Fruit fly (Drosophila melanogaster) whole organism, embryonic: Measurements from ENCODE around the gene Stat92E.

ENCODE experiments used
- Ada2b ChIP-seq: fragments of 200-800 bp; sonication (Bioruptor generic); IDR thresholded peaks from 2 replicates; pipeline ENCODE4 v1.3.6; 2022; ENCODE audit warnings: missing biosample characterization, missing genetic modification characterization
- Adf1 ChIP-seq: fragments of 200-800 bp; sonication (Bioruptor generic); IDR thresholded peaks from 2 replicates; pipeline ENCODE4 v1.3.6; 2022; ENCODE audit warnings: missing biosample characterization, missing genetic modification characterization
- Antp ChIP-seq: fragments of 200-800 bp; sonication (Bioruptor generic); optimal IDR thresholded peaks from 3 replicates; lab custom pipeline; 2016; ENCODE audit warnings: missing biosample characterization, missing genetic modification characterization
- Asciz ChIP-seq: fragments of 200-800 bp; sonication (Bioruptor generic); optimal IDR thresholded peaks from 2 replicates; lab custom pipeline; 2017; ENCODE audit warnings: missing biosample characterization, mild to moderate bottlenecking, missing genetic modification characterization, missing genetic modification reagents
- CG10543 ChIP-seq: fragments of 200-800 bp; sonication (Bioruptor generic); optimal IDR thresholded peaks from 3 replicates; lab custom pipeline; 2017; ENCODE audit warnings: missing biosample characterization, mild to moderate bottlenecking, missing genetic modification characterization, moderate library complexity
- CG11696 ChIP-seq: fragments of 200-800 bp; sonication (Bioruptor generic); IDR thresholded peaks from 2 replicates; pipeline ENCODE4 v1.3.6; 2022; ENCODE audit warnings: missing biosample characterization, missing genetic modification characterization
- CG12236 ChIP-seq: fragments of 200-800 bp; sonication (Bioruptor generic); optimal IDR thresholded peaks from 2 replicates; lab custom pipeline; 2016; ENCODE audit warnings: missing biosample characterization, missing genetic modification characterization
- CG14667 ChIP-seq: fragments of 200-800 bp; sonication (Bioruptor generic); IDR thresholded peaks from 2 replicates; pipeline ENCODE4 v1.3.6; 2022; ENCODE audit warnings: missing biosample characterization, missing genetic modification characterization
- CG15269 ChIP-seq: fragments of 200-800 bp; sonication (Bioruptor generic); optimal IDR thresholded peaks from 2 replicates; lab custom pipeline; 2018; ENCODE audit warnings: missing biosample characterization, mild to moderate bottlenecking, missing genetic modification characterization, moderate library complexity
- CG1603 ChIP-seq: fragments of 200-800 bp; sonication (Bioruptor generic); optimal IDR thresholded peaks from 2 replicates; lab custom pipeline; 2019; ENCODE audit warnings: missing biosample characterization, mild to moderate bottlenecking, missing genetic modification characterization, moderate library complexity
- CG17568 ChIP-seq: fragments of 200-800 bp; sonication (Bioruptor generic); optimal IDR thresholded peaks from 2 replicates; lab custom pipeline; 2018; ENCODE audit warnings: missing biosample characterization, mild to moderate bottlenecking, missing genetic modification characterization, moderate library complexity
- CG18599 ChIP-seq: fragments of 200-800 bp; sonication (Bioruptor generic); optimal IDR thresholded peaks from 3 replicates; lab custom pipeline; 2017; ENCODE audit warnings: missing biosample characterization, missing genetic modification characterization, mild to moderate bottlenecking, moderate library complexity, missing genetic modification reagents
- CG3163 ChIP-seq: fragments of 200-800 bp; sonication (Bioruptor generic); optimal IDR thresholded peaks from 3 replicates; lab custom pipeline; 2016; ENCODE audit warnings: missing biosample characterization, missing genetic modification characterization
- CG32772 ChIP-seq: fragments of 200-800 bp; sonication (Bioruptor generic); IDR thresholded peaks from 2 replicates; pipeline ENCODE4 v1.3.6; 2022; ENCODE audit warnings: missing biosample characterization, missing genetic modification characterization
- CG4617 ChIP-seq: fragments of 200-800 bp; sonication (Bioruptor generic); optimal IDR thresholded peaks from 3 replicates; lab custom pipeline; 2016; ENCODE audit warnings: missing biosample characterization, missing genetic modification characterization, borderline replicate concordance
- CG8089 ChIP-seq: fragments of 200-800 bp; sonication (Bioruptor generic); optimal IDR thresholded peaks from 3 replicates; lab custom pipeline; 2016; ENCODE audit warnings: missing biosample characterization, missing genetic modification characterization
- CG8281 ChIP-seq: fragments of 200-800 bp; sonication (Bioruptor generic); optimal IDR thresholded peaks from 2 replicates; lab custom pipeline; 2018; ENCODE audit warnings: missing biosample characterization, mild to moderate bottlenecking, missing genetic modification characterization, moderate library complexity
- CG8478 ChIP-seq: fragments of >200 bp; optimal IDR thresholded peaks from 2 replicates; lab custom pipeline; 2018
- CG9932 ChIP-seq: fragments of 200-800 bp; sonication (Bioruptor generic); IDR thresholded peaks from 2 replicates; pipeline ENCODE4 v1.3.6; 2022; ENCODE audit warnings: missing biosample characterization, missing genetic modification characterization
- D19A ChIP-seq: fragments of 200-800 bp; optimal IDR thresholded peaks from 3 replicates; lab custom pipeline; 2019; ENCODE audit warnings: missing biosample characterization, mild to moderate bottlenecking, missing genetic modification characterization, moderate library complexity
- Dbx ChIP-seq: fragments of 200-800 bp; sonication (Bioruptor generic); IDR thresholded peaks from 3 replicates; pipeline ENCODE4 v1.3.6; 2022; ENCODE audit warnings: missing biosample characterization, missing genetic modification characterization
- Doc3 ChIP-seq: fragments of 200-800 bp; sonication (Bioruptor generic); IDR thresholded peaks from 3 replicates; pipeline ENCODE4 v1.3.6; 2022; ENCODE audit warnings: missing biosample characterization, missing genetic modification characterization; ENCODE audit not compliant: partially characterized antibody
- E2f2 ChIP-seq: fragments of 200-800 bp; sonication (Bioruptor generic); IDR thresholded peaks from 2 replicates; pipeline ENCODE4 v1.3.6; 2022; ENCODE audit warnings: missing biosample characterization, missing genetic modification characterization
- Elba2 ChIP-seq: fragments of 200-800 bp; sonication (Bioruptor generic); optimal IDR thresholded peaks from 3 replicates; lab custom pipeline; 2016; ENCODE audit warnings: missing biosample characterization, missing genetic modification characterization
- Fer2 ChIP-seq: fragments of 200-800 bp; sonication (Bioruptor generic); optimal IDR thresholded peaks from 2 replicates; lab custom pipeline; 2018; ENCODE audit warnings: missing biosample characterization, mild to moderate bottlenecking, missing genetic modification characterization, moderate library complexity
- Fer3 ChIP-seq: fragments of 200-800 bp; sonication (Bioruptor generic); optimal IDR thresholded peaks from 2 replicates; lab custom pipeline; 2018; ENCODE audit warnings: missing biosample characterization, mild to moderate bottlenecking, missing genetic modification characterization, moderate library complexity
- H15 ChIP-seq: fragments of 200-800 bp; sonication (Bioruptor generic); IDR thresholded peaks from 3 replicates; pipeline ENCODE4 v1.3.6; 2022; ENCODE audit warnings: missing biosample characterization, missing genetic modification characterization
- Med ChIP-seq: fragments of 200-800 bp; sonication (Bioruptor generic); peaks from one replicate; lab custom pipeline; 2016; ENCODE audit warnings: missing biosample characterization, missing genetic modification characterization, mild to moderate bottlenecking, inconsistent platforms, moderate library complexity
- Nf-YA ChIP-seq: fragments of 200-800 bp; sonication (Bioruptor generic); IDR thresholded peaks from 2 replicates; pipeline ENCODE4 v1.3.6; 2022; ENCODE audit warnings: missing biosample characterization, missing genetic modification characterization
- PHDP ChIP-seq: fragments of 200-800 bp; sonication (Bioruptor generic); optimal IDR thresholded peaks from 3 replicates; lab custom pipeline; 2018; ENCODE audit warnings: missing biosample characterization, mild to moderate bottlenecking, missing genetic modification characterization, moderate library complexity
- Stat92E ChIP-seq, 3 experiments: fragments of >200 bp in 2 of 3; fragments of 200-800 bp in 1 of 3; sonication (Bioruptor generic) in 1 of 3; optimal IDR thresholded peaks; 2 replicates each; lab custom pipeline; 2017 to 2019; ENCODE audit warnings: missing biosample characterization in 3 of 3, missing genetic modification characterization in 3 of 3, mild to moderate bottlenecking in 1 of 3, moderate library complexity in 1 of 3
- Trl ChIP-seq, 3 experiments: fragments of >200 bp in 2 of 3; fragments of 200-800 bp in 1 of 3; sonication (Bioruptor generic) in 1 of 3; optimal IDR thresholded peaks; 2 replicates in 1 of 3; 3 replicates in 2 of 3; lab custom pipeline; 2016 to 2017; ENCODE audit warnings: missing biosample characterization in 1 of 3, missing genetic modification characterization in 1 of 3
- ash1 ChIP-seq: fragments of 200-800 bp; sonication (Bioruptor generic); optimal IDR thresholded peaks from 2 replicates; lab custom pipeline; 2018; ENCODE audit warnings: missing biosample characterization, mild to moderate bottlenecking, missing genetic modification characterization
- disco-r ChIP-seq: fragments of 200-800 bp; sonication (Bioruptor generic); optimal IDR thresholded peaks from 2 replicates; lab custom pipeline; 2016; ENCODE audit warnings: missing biosample characterization, missing genetic modification characterization
- dmrt99B ChIP-seq: fragments of 200-800 bp; sonication (Bioruptor generic); optimal IDR thresholded peaks from 2 replicates; lab custom pipeline; 2018; ENCODE audit warnings: missing biosample characterization, mild to moderate bottlenecking, missing genetic modification characterization, moderate library complexity
- eyg ChIP-seq: fragments of 200-800 bp; sonication (Bioruptor generic); optimal IDR thresholded peaks from 3 replicates; lab custom pipeline; 2016; ENCODE audit warnings: missing biosample characterization, missing genetic modification characterization
- gem ChIP-seq: fragments of 200-800 bp; sonication (Bioruptor generic); optimal IDR thresholded peaks from 2 replicates; lab custom pipeline; 2019; ENCODE audit warnings: missing biosample characterization, mild to moderate bottlenecking, missing genetic modification characterization, moderate library complexity
- ken ChIP-seq: fragments of 200-800 bp; sonication (Bioruptor generic); IDR thresholded peaks from 3 replicates; pipeline ENCODE4 v1.3.6; 2022; ENCODE audit warnings: missing biosample characterization, missing genetic modification characterization
- klu ChIP-seq: fragments of 200-800 bp; sonication (Bioruptor generic); IDR thresholded peaks from 2 replicates; pipeline ENCODE4 v1.3.6; 2022; ENCODE audit warnings: missing biosample characterization, missing genetic modification characterization
- lilli ChIP-seq: fragments of 200-800 bp; sonication (Bioruptor generic); optimal IDR thresholded peaks from 3 replicates; lab custom pipeline; 2016; ENCODE audit warnings: missing biosample characterization, missing genetic modification characterization
- lmd ChIP-seq: fragments of 200-800 bp; sonication (Bioruptor generic); IDR thresholded peaks from 2 replicates; pipeline ENCODE4 v1.3.6; 2022; ENCODE audit warnings: missing biosample characterization, missing genetic modification characterization
- lov ChIP-seq, 2 experiments: fragments of 200-800 bp in 1 of 2; fragments of >200 bp in 1 of 2; sonication (Bioruptor generic) in 1 of 2; IDR thresholded peaks in 1 of 2; optimal IDR thresholded peaks in 1 of 2; 2 replicates in 1 of 2; 3 replicates in 1 of 2; pipeline versions ENCODE4 v1.3.6 to Lab custom; 2017 to 2022; ENCODE audit warnings: missing biosample characterization in 1 of 2, missing genetic modification characterization in 1 of 2
- nerfin-1 ChIP-seq: fragments of 200-800 bp; sonication (Bioruptor generic); optimal IDR thresholded peaks from 3 replicates; lab custom pipeline; 2019; ENCODE audit warnings: missing biosample characterization, mild to moderate bottlenecking, missing genetic modification characterization, moderate library complexity
- sens ChIP-seq: fragments of 200-800 bp; sonication (Bioruptor generic); peaks from one replicate; lab custom pipeline; 2016; ENCODE audit warnings: missing biosample characterization, missing genetic modification characterization
- seq ChIP-seq: fragments of 200-800 bp; sonication (Bioruptor generic); IDR thresholded peaks from 2 replicates; pipeline ENCODE4 v1.3.6; 2022; ENCODE audit warnings: missing biosample characterization, missing genetic modification characterization
- tll ChIP-seq, 2 experiments: fragments of 200-800 bp in 1 of 2; fragments of >200 bp in 1 of 2; sonication (Bioruptor generic) in 1 of 2; optimal IDR thresholded peaks; 2 replicates each; lab custom pipeline; 2017 to 2019; ENCODE audit warnings: missing biosample characterization in 2 of 2, missing genetic modification characterization in 2 of 2, mild to moderate bottlenecking in 1 of 2, moderate library complexity in 1 of 2
- trh ChIP-seq: fragments of 200-800 bp; sonication (Bioruptor generic); optimal IDR thresholded peaks from 2 replicates; lab custom pipeline; 2016; ENCODE audit warnings: missing biosample characterization, missing genetic modification characterization
- vvl ChIP-seq: fragments of 200-800 bp; sonication (Bioruptor generic); IDR thresholded peaks from 2 replicates; pipeline ENCODE4 v1.3.6; 2022; ENCODE audit warnings: missing biosample characterization, missing genetic modification characterization

The Stat92E gene

DNA sequence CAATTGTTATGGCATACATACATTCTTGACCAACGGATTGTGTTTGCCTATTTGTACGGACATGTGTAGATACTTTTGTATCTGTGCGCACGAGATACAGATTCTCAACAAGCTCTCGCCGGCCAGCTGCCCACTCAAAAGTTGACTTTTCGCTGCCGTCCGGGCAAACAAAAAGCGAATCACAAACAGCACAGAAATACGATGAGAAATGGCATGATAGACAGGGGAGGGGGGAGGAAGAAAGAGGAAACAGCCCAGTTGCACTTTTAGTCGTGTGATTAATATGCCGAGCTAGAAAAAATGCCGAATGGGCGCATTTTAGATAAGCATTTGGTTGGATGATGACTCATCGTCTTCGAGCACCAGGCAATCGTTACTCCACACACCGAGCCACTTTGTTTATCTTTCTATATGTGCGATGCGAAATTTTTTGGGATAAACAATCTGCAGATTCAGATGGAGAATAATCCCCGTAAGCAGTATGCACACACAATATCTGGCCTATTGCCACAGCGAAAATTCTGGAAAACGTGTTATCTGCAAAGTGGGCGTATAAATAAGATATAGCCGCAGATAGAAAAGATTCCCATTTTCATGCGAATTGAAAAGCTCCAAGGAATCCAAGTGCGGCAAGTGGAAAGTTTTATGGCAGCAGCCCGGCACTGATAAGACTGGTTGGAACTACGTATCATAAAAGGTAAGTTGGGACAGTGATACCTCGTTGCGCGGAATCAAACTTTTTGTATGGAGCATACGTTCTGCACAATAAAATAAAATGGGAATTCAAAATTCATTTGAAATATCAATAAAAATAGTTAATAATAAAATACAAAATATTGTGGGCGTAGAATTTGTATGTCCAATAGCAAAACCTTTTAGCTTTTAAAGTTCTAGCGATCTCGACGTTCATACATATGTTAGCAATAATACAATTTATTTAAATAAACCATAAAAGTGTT, 5.2 kb downstream of the Stat92E start:
- TF ChIP-seq nerfin-1 (no peak), seq (GFP tag; lab: Robert Waterston, UW) (no peak), D19A (no peak), Antp (GFP tag; lab: Kevin White, UChicago) (no peak), Fer2 (tag; lab: Kevin White, UChicago) (no peak), Adf1 (GFP tag; lab: Robert Waterston, UW) (no peak), CG3163 (GFP tag; lab: Kevin White, UChicago) (no peak), PHDP (no peak), Asciz (GFP tag; lab: Kevin White, UChicago) (no peak), CG32772 (GFP tag; lab: Robert Waterston, UW) (no peak), CG14667 (GFP tag; lab: Robert Waterston, UW) (no peak), Stat92E (GFP tag; optimal IDR thresholded peaks at IDR 0.05; lab: Kevin White, UChicago) (no peak), Med (GFP tag; lab: Kevin White, UChicago) (peak; percentile 56), sens (peak; percentile 44), CG8281 (tag; lab: Kevin White, UChicago) (no peak), CG4617 (GFP tag; lab: Kevin White, UChicago) (no peak), CG17568 (GFP tag; lab: Kevin White, UChicago) (no peak), eyg (no peak), CG1603 (no peak), Nf-YA (GFP tag; lab: Robert Waterston, UW) (no peak), Trl (optimal IDR thresholded peaks at IDR 0.05; lab: Kevin White, UChicago) (no peak), Trl (GFP tag; optimal IDR thresholded peaks at IDR 0.05; lab: Kevin White, UChicago) (no peak), CG8478 (lab: Kevin White, UChicago) (no peak), lilli (GFP tag; lab: Kevin White, UChicago) (peak; percentile 17), CG8089 (no peak), dmrt99B (tag; lab: Kevin White, UChicago) (no peak), trh (GFP tag; lab: Kevin White, UChicago) (no peak), lov (optimal IDR thresholded peaks at IDR 0.05; lab: Kevin White, UChicago) (no peak), lov (GFP tag; IDR thresholded peaks at IDR 0.05; lab: Robert Waterston, UW) (no peak), CG9932 (no peak), E2f2 (GFP tag; lab: Robert Waterston, UW) (no peak), CG18599 (GFP tag; lab: Kevin White, UChicago) (peak; percentile 11), Elba2 (GFP tag; lab: Kevin White, UChicago) (no peak), Ada2b (GFP tag; lab: Robert Waterston, UW) (no peak), CG11696 (GFP tag; lab: Robert Waterston, UW) (no peak), vvl (GFP tag; lab: Robert Waterston, UW) (no peak), disco-r (no peak), H15 (GFP tag; lab: Robert Waterston, UW) (no peak), Fer3 (tag; lab: Kevin White, UChicago) (no peak), CG15269 (tag; lab: Kevin White, UChicago) (no peak), gem (tag; lab: Kevin White, UChicago) (peak; percentile 36), ken (GFP tag; lab: Robert Waterston, UW) (no peak), Doc3 (GFP tag; lab: Robert Waterston, UW) (no peak), CG10543 (GFP tag; lab: Kevin White, UChicago) (peak; percentile 28), klu (GFP tag; lab: Robert Waterston, UW) (no peak), ash1 (GFP tag; lab: Kevin White, UChicago) (no peak), Dbx (no peak), lmd (GFP tag; lab: Robert Waterston, UW) (no peak), tll (GFP tag; optimal IDR thresholded peaks at IDR 0.05; lab: Kevin White, UChicago) (no peak), CG12236 (GFP tag; lab: Kevin White, UChicago) (no peak)
